Worm (Caenorhabditis elegans) whole organism, L4/young adult: ENCODE results near the gene F08F8.9.

Experiments
- W03F9.2 ChIP-seq: fragments of 150-350 bp; optimal IDR thresholded peaks from 2 replicates; lab custom pipeline; 2014; ENCODE audit warnings: missing biosample characterization, missing genetic modification characterization
- dao-5 ChIP-seq: sonication (generic microtip); optimal IDR thresholded peaks from 2 replicates; lab custom pipeline; 2016; ENCODE audit warnings: missing genotype, missing genetic modification characterization, moderate library complexity, missing compliant biosample characterization
- him-1 ChIP-seq: sonication (generic microtip); optimal IDR thresholded peaks from 2 replicates; lab custom pipeline; 2016; ENCODE audit warnings: missing genotype, missing genetic modification reagents, missing genetic modification characterization, missing compliant biosample characterization

DNA sequence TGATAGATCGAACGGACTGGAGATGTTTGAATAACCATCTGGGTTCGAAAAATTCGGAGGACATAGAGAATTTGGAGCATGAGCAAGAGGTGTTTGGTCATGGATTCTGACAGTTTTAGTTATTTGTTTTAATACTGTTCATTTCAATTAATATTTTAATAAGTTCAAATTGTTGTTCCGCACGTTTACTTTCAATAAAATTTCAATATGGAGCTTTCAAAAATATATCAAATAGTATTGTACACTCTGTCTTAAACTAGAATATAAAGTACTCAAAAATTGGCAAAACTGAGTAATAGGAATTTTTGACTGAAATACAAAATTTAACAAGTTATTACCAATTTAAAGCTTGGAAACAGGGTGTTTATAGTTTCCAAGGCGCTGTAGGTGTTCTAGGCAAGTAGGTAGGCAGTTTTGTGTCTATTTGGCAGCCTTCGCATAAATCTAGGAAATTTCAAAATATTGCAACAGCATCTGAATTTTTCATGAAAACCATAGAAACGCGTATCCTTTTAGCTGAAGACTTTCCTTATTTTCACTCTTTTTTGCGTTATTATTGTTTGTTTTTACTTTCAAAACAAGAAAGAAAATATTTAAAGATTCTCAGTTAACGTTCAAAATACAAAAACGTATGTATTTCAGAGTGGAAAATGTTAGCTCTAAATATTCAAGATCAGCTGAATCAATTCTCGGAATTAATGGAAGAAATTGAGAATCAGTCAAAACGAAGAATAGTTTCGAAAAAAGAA, 13.4 kb upstream of the F08F8.9 start, which contains the start of the genes T20B12.5 and T20B12.4:
- no peak for TF ChIP-seq him-1 (tag; lab: Kevin White, UChicago)
- TF ChIP-seq dao-5 (tag; lab: Kevin White, UChicago) = no peak
- no peak for TF ChIP-seq W03F9.2
